Worm (Caenorhabditis elegans): ENCODE data around the gene lin-25.

lin-25 gene

ce11 chrV:12659426-12659825 is 9.7 kb downstream of the lin-25 start, which contains the start of gene ccch-3:
TSS of gene ccch-3 (minus strand) at chrV:12659687.
- TF ChIP-seq nhr-11 (tag; optimal IDR thresholded peaks at IDR 0.05) (no peak), tbx-2 (tag; optimal IDR thresholded peaks at IDR 0.05) (peak; percentile 27), lin-15B (tag; optimal IDR thresholded peaks at IDR 0.05) (peak; percentile 49), nhr-23 (tag; optimal IDR thresholded peaks at IDR 0.05) (peak; percentile 84), nfya-1 (tag; optimal IDR thresholded peaks at IDR 0.05; ENCODE audit: insufficient read depth) (peak; percentile 55), ama-1 (optimal IDR thresholded peaks at IDR 0.05) (no peak), nhr-25 (tag; optimal IDR thresholded peaks at IDR 0.05) (peak; percentile 55), hmg-11 (tag; optimal IDR thresholded peaks at IDR 0.05) (peak; percentile 62), pha-4 (tag; optimal IDR thresholded peaks at IDR 0.05) (peak; percentile 46), fkh-10 (GFP tag; optimal IDR thresholded peaks at IDR 0.05) (no peak), egl-27 (tag; optimal IDR thresholded peaks at IDR 0.05) (no peak), lsy-12 (tag; optimal IDR thresholded peaks at IDR 0.05) (peak; percentile 4), snpc-4 (tag; optimal IDR thresholded peaks at IDR 0.05) (peak; percentile 68), ceh-16 (tag; optimal IDR thresholded peaks at IDR 0.05) (no peak), mml-1 (tag; optimal IDR thresholded peaks at IDR 0.05) (no peak), R02D3.7 (tag; optimal IDR thresholded peaks at IDR 0.05) (peak; percentile 34), mdl-1 (tag; optimal IDR thresholded peaks at IDR 0.05) (no peak), daf-12 (tag; optimal IDR thresholded peaks at IDR 0.05) (no peak), elt-3 (tag; optimal IDR thresholded peaks at IDR 0.05) (no peak), ceh-82 (tag; optimal IDR thresholded peaks at IDR 0.05) (no peak), elt-2 (tag; optimal IDR thresholded peaks at IDR 0.05) (peak; percentile 23), unc-39 (tag; optimal IDR thresholded peaks at IDR 0.05) (no peak), nhr-43 (tag; optimal IDR thresholded peaks at IDR 0.05; ENCODE audit: poor library complexity, severe bottlenecking) (peak; percentile 27), sea-2 (GFP tag; optimal IDR thresholded peaks at IDR 0.05) (no peak), fos-1 (tag; optimal IDR thresholded peaks at IDR 0.05) (no peak)

ce11 chrV:12660280-12660818 is 10.6 kb downstream of the lin-25 start, which contains the start of gene his-74:
TSS of gene his-74 (minus strand) at chrV:12660330.
- TF ChIP-seq nhr-12 (tag; optimal IDR thresholded peaks at IDR 0.05) (no peak), skn-1 (tag; optimal IDR thresholded peaks at IDR 0.05) (no peak), daf-12 (tag; optimal IDR thresholded peaks at IDR 0.05) (no peak), jun-1 (tag; optimal IDR thresholded peaks at IDR 0.05) (no peak), nfya-1 (tag; optimal IDR thresholded peaks at IDR 0.05; ENCODE audit: insufficient read depth) (no peak), nhr-67 (tag; optimal IDR thresholded peaks at IDR 0.05) (no peak), nhr-43 (tag; optimal IDR thresholded peaks at IDR 0.05; ENCODE audit: poor library complexity, severe bottlenecking) (no peak), ztf-11 (tag; optimal IDR thresholded peaks at IDR 0.05) (no peak), sea-2 (GFP tag; optimal IDR thresholded peaks at IDR 0.05) (no peak)

ce11 chrV:12661619-12662018 is 11.9 kb downstream of the lin-25 start, which contains the start of gene W05B10.3:
TSS of gene W05B10.3 (minus strand) at chrV:12661719.
- TF ChIP-seq egl-5 (tag; optimal IDR thresholded peaks at IDR 0.05) (no peak), elt-2 (tag; optimal IDR thresholded peaks at IDR 0.05) (no peak), fkh-2 (tag; optimal IDR thresholded peaks at IDR 0.05) (no peak), unc-39 (tag; optimal IDR thresholded peaks at IDR 0.05) (no peak), ztf-11 (tag; optimal IDR thresholded peaks at IDR 0.05) (no peak), ZK546.5 (tag; optimal IDR thresholded peaks at IDR 0.05) (no peak), ceh-28 (tag; optimal IDR thresholded peaks at IDR 0.05) (no peak), nhr-12 (tag; optimal IDR thresholded peaks at IDR 0.05) (no peak), sea-2 (GFP tag; optimal IDR thresholded peaks at IDR 0.05) (no peak), ceh-16 (tag; optimal IDR thresholded peaks at IDR 0.05) (no peak), elt-3 (tag; optimal IDR thresholded peaks at IDR 0.05) (no peak), hmg-11 (tag; optimal IDR thresholded peaks at IDR 0.05) (no peak), nfya-1 (tag; optimal IDR thresholded peaks at IDR 0.05; ENCODE audit: insufficient read depth) (no peak), mdl-1 (tag; optimal IDR thresholded peaks at IDR 0.05) (no peak), nhr-76 (tag; optimal IDR thresholded peaks at IDR 0.05) (no peak), nhr-28 (tag; optimal IDR thresholded peaks at IDR 0.05) (no peak), nhr-23 (tag; optimal IDR thresholded peaks at IDR 0.05) (no peak), skn-1 (tag; optimal IDR thresholded peaks at IDR 0.05) (no peak), fkh-10 (GFP tag; optimal IDR thresholded peaks at IDR 0.05) (no peak), fos-1 (tag; optimal IDR thresholded peaks at IDR 0.05) (no peak)

- TF ChIP-seq nhr-28 (tag; optimal IDR thresholded peaks at IDR 0.05) (no peak), lsy-12 (tag; optimal IDR thresholded peaks at IDR 0.05) (no peak), ceh-16 (tag; optimal IDR thresholded peaks at IDR 0.05) (no peak), fos-1 (tag; optimal IDR thresholded peaks at IDR 0.05) (no peak)
Observed at ce11 chrV:12663386-12663785, 13.7 kb downstream of the lin-25 start.
